Worm (Caenorhabditis elegans): ENCODE data around the gene lec-9.

- TF ChIP-seq nhr-76 (tag; optimal IDR thresholded peaks at IDR 0.05) = no peak
- TF ChIP-seq nhr-10 (tag; optimal IDR thresholded peaks at IDR 0.05) = no peak
- TF ChIP-seq ceh-28 (tag; optimal IDR thresholded peaks at IDR 0.05) = no peak
- TF ChIP-seq ceh-32 (tag; optimal IDR thresholded peaks at IDR 0.05; ENCODE audit: poor library complexity) = no peak
- no peak for TF ChIP-seq jun-1 (tag; optimal IDR thresholded peaks at IDR 0.05)
- TF ChIP-seq lin-15B (tag; optimal IDR thresholded peaks at IDR 0.05) = no peak
- TF ChIP-seq mep-1 (tag; optimal IDR thresholded peaks at IDR 0.05) = peak; percentile 8
- TF ChIP-seq lim-7 (GFP tag; IDR thresholded peaks at IDR 0.05) = no peak
These were observed at the start of gene lec-9 for ce11 chrX:17600139-17600538.
